Fruit fly (Drosophila melanogaster) whole organism, embryonic: ENCODE results near the gene Lcp65Ad.

Source experiments
- Adf1 ChIP-seq: fragments of 200-800 bp; sonication (Bioruptor generic); IDR thresholded peaks from 2 replicates; pipeline ENCODE4 v1.3.6; 2022; ENCODE audit warnings: missing biosample characterization, missing genetic modification characterization
- CG12104 ChIP-seq: fragments of 200-800 bp; sonication (Bioruptor generic); optimal IDR thresholded peaks from 3 replicates; lab custom pipeline; 2016; ENCODE audit warnings: missing biosample characterization, missing genetic modification characterization
- CG12236 ChIP-seq: fragments of 200-800 bp; sonication (Bioruptor generic); optimal IDR thresholded peaks from 2 replicates; lab custom pipeline; 2016; ENCODE audit warnings: missing biosample characterization, missing genetic modification characterization
- CG12659 ChIP-seq: fragments of 200-800 bp; sonication (Bioruptor generic); optimal IDR thresholded peaks from 3 replicates; lab custom pipeline; 2017; ENCODE audit warnings: mild to moderate bottlenecking, missing biosample characterization, missing genetic modification reagents, missing genetic modification characterization
- CG14667 ChIP-seq: fragments of 200-800 bp; sonication (Bioruptor generic); IDR thresholded peaks from 2 replicates; pipeline ENCODE4 v1.3.6; 2022; ENCODE audit warnings: missing biosample characterization, missing genetic modification characterization
- CG16813 ChIP-seq: fragments of 200-800 bp; sonication (Bioruptor generic); IDR thresholded peaks from 3 replicates; pipeline ENCODE4 v1.3.6; 2022; ENCODE audit warnings: missing biosample characterization, missing genetic modification characterization; ENCODE audit not compliant: partially characterized antibody
- CG17361 ChIP-seq: fragments of 200-800 bp; sonication (Bioruptor generic); IDR thresholded peaks from 3 replicates; pipeline ENCODE4 v1.3.6; 2022; ENCODE audit warnings: missing biosample characterization, missing genetic modification characterization
- CG17802 ChIP-seq: fragments of 200-800 bp; sonication (Bioruptor generic); optimal IDR thresholded peaks from 2 replicates; lab custom pipeline; 2018; ENCODE audit warnings: missing biosample characterization, mild to moderate bottlenecking, missing genetic modification characterization, moderate library complexity
- CG18476 ChIP-seq: fragments of 200-800 bp; sonication (Bioruptor generic); optimal IDR thresholded peaks from 2 replicates; lab custom pipeline; 2016; ENCODE audit warnings: missing biosample characterization, mild to moderate bottlenecking, missing genetic modification characterization
- CG31224 ChIP-seq: fragments of 200-800 bp; sonication (Bioruptor generic); IDR thresholded peaks from 2 replicates; pipeline ENCODE4 v1.3.6; 2022; ENCODE audit warnings: missing biosample characterization, missing genetic modification characterization
- CG3163 ChIP-seq: fragments of 200-800 bp; sonication (Bioruptor generic); optimal IDR thresholded peaks from 3 replicates; lab custom pipeline; 2016; ENCODE audit warnings: missing biosample characterization, missing genetic modification characterization
- CG33557 ChIP-seq: fragments of 200-800 bp; sonication (Bioruptor generic); optimal IDR thresholded peaks from 2 replicates; lab custom pipeline; 2019; ENCODE audit warnings: missing biosample characterization, mild to moderate bottlenecking, missing genetic modification characterization, moderate library complexity
- CG3726 ChIP-seq: fragments of 200-800 bp; sonication (Bioruptor generic); IDR thresholded peaks from 3 replicates; pipeline ENCODE4, ENCODE4 v1.3.6; 2022; ENCODE audit warnings: missing biosample characterization, missing genetic modification characterization
- CG43689 ChIP-seq: fragments of 200-800 bp; sonication (Bioruptor generic); IDR thresholded peaks from 2 replicates; pipeline ENCODE4 v1.3.6; 2022; ENCODE audit warnings: missing biosample characterization, missing genetic modification characterization
- CG7357 ChIP-seq: fragments of 200-800 bp; sonication (Bioruptor generic); IDR thresholded peaks from 3 replicates; pipeline ENCODE4 v1.3.6; 2022; ENCODE audit warnings: missing biosample characterization, missing genetic modification characterization
- CG7556 ChIP-seq: fragments of 200-800 bp; sonication (Bioruptor generic); optimal IDR thresholded peaks from 2 replicates; lab custom pipeline; 2017; ENCODE audit warnings: missing biosample characterization, mild to moderate bottlenecking, missing genetic modification characterization
- CG9797 ChIP-seq: fragments of 200-800 bp; sonication (Bioruptor generic); optimal IDR thresholded peaks from 3 replicates; lab custom pipeline; 2018; ENCODE audit warnings: missing biosample characterization, mild to moderate bottlenecking, missing genetic modification characterization
- Dad ChIP-seq: fragments of 200-800 bp; sonication (Bioruptor generic); optimal IDR thresholded peaks from 3 replicates; lab custom pipeline; 2016; ENCODE audit warnings: missing biosample characterization, missing genetic modification characterization
- Deaf1 ChIP-seq: fragments of 200-800 bp; optimal IDR thresholded peaks from 3 replicates; lab custom pipeline; 2019; ENCODE audit warnings: missing biosample characterization, mild to moderate bottlenecking, missing genetic modification characterization, moderate library complexity
- Doc3 ChIP-seq: fragments of 200-800 bp; sonication (Bioruptor generic); IDR thresholded peaks from 3 replicates; pipeline ENCODE4 v1.3.6; 2022; ENCODE audit warnings: missing biosample characterization, missing genetic modification characterization; ENCODE audit not compliant: partially characterized antibody
- HLH4C ChIP-seq: fragments of 200-800 bp; sonication (Bioruptor generic); IDR thresholded peaks from 3 replicates; pipeline ENCODE4 v1.3.6; 2022; ENCODE audit warnings: missing biosample characterization, missing genetic modification characterization; ENCODE audit not compliant: partially characterized antibody
- Hmr ChIP-seq: fragments of 200-800 bp; sonication (Bioruptor generic); optimal IDR thresholded peaks from 3 replicates; lab custom pipeline; 2017; ENCODE audit warnings: mild to moderate bottlenecking, missing biosample characterization, missing genetic modification reagents, missing genetic modification characterization
- Nf-YC ChIP-seq: fragments of 200-800 bp; optimal IDR thresholded peaks from 3 replicates; lab custom pipeline; 2019; ENCODE audit warnings: missing biosample characterization, mild to moderate bottlenecking, missing genetic modification characterization, moderate library complexity
- Opbp ChIP-seq: fragments of 200-800 bp; sonication (Bioruptor generic); IDR thresholded peaks from 3 replicates; pipeline ENCODE4 v1.3.6; 2022; ENCODE audit warnings: missing biosample characterization, missing genetic modification characterization; ENCODE audit not compliant: partially characterized antibody
- Spps ChIP-seq: fragments of 200-800 bp; sonication (Bioruptor generic); optimal IDR thresholded peaks from 2 replicates; lab custom pipeline; 2018; ENCODE audit warnings: missing biosample characterization, mild to moderate bottlenecking, missing genetic modification characterization
- Usf ChIP-seq: fragments of 200-800 bp; sonication (Bioruptor generic); optimal IDR thresholded peaks from 2 replicates; lab custom pipeline; 2017; ENCODE audit warnings: missing genotype, missing biosample characterization, missing genetic modification characterization
- ab ChIP-seq: fragments of 200-800 bp; sonication (Bioruptor generic); optimal IDR thresholded peaks from 2 replicates; lab custom pipeline; 2016; ENCODE audit warnings: missing biosample characterization, missing genetic modification characterization
- amos ChIP-seq: fragments of 200-800 bp; sonication (Bioruptor generic); IDR thresholded peaks from 2 replicates; pipeline ENCODE4 v1.3.6; 2022; ENCODE audit warnings: missing biosample characterization, missing genetic modification characterization; ENCODE audit not compliant: partially characterized antibody
- aop ChIP-seq: fragments of 200-800 bp; sonication (Bioruptor generic); IDR thresholded peaks from 2 replicates; pipeline ENCODE4 v1.3.6; 2022; ENCODE audit warnings: missing biosample characterization, missing genetic modification characterization
- ash1 ChIP-seq: fragments of 200-800 bp; sonication (Bioruptor generic); optimal IDR thresholded peaks from 2 replicates; lab custom pipeline; 2018; ENCODE audit warnings: missing biosample characterization, mild to moderate bottlenecking, missing genetic modification characterization
- chm ChIP-seq: fragments of 200-800 bp; sonication (Bioruptor generic); IDR thresholded peaks from 2 replicates; pipeline ENCODE4 v1.3.6; 2022; ENCODE audit warnings: missing biosample characterization, missing genetic modification characterization
- danr ChIP-seq: fragments of 200-800 bp; sonication (Bioruptor generic); IDR thresholded peaks from 2 replicates; pipeline ENCODE4 v1.3.6; 2022; ENCODE audit warnings: missing biosample characterization, missing genetic modification characterization
- fd102C ChIP-seq: fragments of 200-800 bp; sonication (Bioruptor generic); optimal IDR thresholded peaks from 2 replicates; lab custom pipeline; 2018; ENCODE audit warnings: missing biosample characterization, mild to moderate bottlenecking, missing genetic modification characterization, moderate library complexity
- gem ChIP-seq: fragments of 200-800 bp; sonication (Bioruptor generic); optimal IDR thresholded peaks from 2 replicates; lab custom pipeline; 2019; ENCODE audit warnings: missing biosample characterization, mild to moderate bottlenecking, missing genetic modification characterization, moderate library complexity
- h ChIP-seq: fragments of >200 bp; optimal IDR thresholded peaks from 2 replicates; lab custom pipeline; 2017
- inv ChIP-seq: fragments of 200-800 bp; sonication (Bioruptor generic); IDR thresholded peaks from 2 replicates; pipeline ENCODE4 v1.3.6; 2022; ENCODE audit warnings: missing biosample characterization, missing genetic modification characterization; ENCODE audit not compliant: partially characterized antibody
- ken ChIP-seq: fragments of 200-800 bp; sonication (Bioruptor generic); IDR thresholded peaks from 3 replicates; pipeline ENCODE4 v1.3.6; 2022; ENCODE audit warnings: missing biosample characterization, missing genetic modification characterization
- lmd ChIP-seq: fragments of 200-800 bp; sonication (Bioruptor generic); IDR thresholded peaks from 2 replicates; pipeline ENCODE4 v1.3.6; 2022; ENCODE audit warnings: missing biosample characterization, missing genetic modification characterization
- mld ChIP-seq: fragments of 200-800 bp; sonication (Bioruptor generic); IDR thresholded peaks from 3 replicates; pipeline ENCODE4 v1.3.6; 2022; ENCODE audit warnings: missing biosample characterization, missing genetic modification characterization; ENCODE audit not compliant: partially characterized antibody
- nom ChIP-seq: fragments of 200-800 bp; sonication (Bioruptor generic); optimal IDR thresholded peaks from 2 replicates; lab custom pipeline; 2017; ENCODE audit warnings: missing biosample characterization, missing genetic modification characterization, mild to moderate bottlenecking, moderate library complexity, missing genetic modification reagents
- pnt ChIP-seq: fragments of 200-800 bp; sonication (Bioruptor generic); optimal IDR thresholded peaks from 3 replicates; lab custom pipeline; 2016; ENCODE audit warnings: missing biosample characterization, missing genetic modification characterization
- pros ChIP-seq: fragments of 200-800 bp; sonication (Bioruptor generic); optimal IDR thresholded peaks from 3 replicates; lab custom pipeline; 2019; ENCODE audit warnings: missing biosample characterization, mild to moderate bottlenecking, missing genetic modification characterization, moderate library complexity
- pzg ChIP-seq: fragments of 200-800 bp; sonication (Bioruptor generic); optimal IDR thresholded peaks from 3 replicates; lab custom pipeline; 2018; ENCODE audit warnings: missing biosample characterization, mild to moderate bottlenecking, missing genetic modification characterization, moderate library complexity
- rib ChIP-seq: fragments of 200-800 bp; sonication (Bioruptor generic); IDR thresholded peaks from 2 replicates; pipeline ENCODE4 v1.3.6; 2022; ENCODE audit warnings: missing biosample characterization, missing genetic modification characterization
- vfl ChIP-seq: fragments of 200-800 bp; sonication (Bioruptor generic); optimal IDR thresholded peaks from 2 replicates; lab custom pipeline; 2016; ENCODE audit warnings: missing biosample characterization, missing genetic modification characterization
- wdn ChIP-seq: fragments of 200-800 bp; sonication (Bioruptor generic); IDR thresholded peaks from 2 replicates; pipeline ENCODE4 v1.3.6; 2022; ENCODE audit warnings: missing biosample characterization, missing genetic modification characterization
- wor ChIP-seq: fragments of 200-800 bp; sonication (Bioruptor generic); IDR thresholded peaks from 2 replicates; pipeline ENCODE4 v1.3.6; 2022; ENCODE audit warnings: missing biosample characterization, missing genetic modification characterization
- yki ChIP-seq: fragments of >200 bp; optimal IDR thresholded peaks from 3 replicates; lab custom pipeline; 2018

Gene Lcp65Ad

DNA sequence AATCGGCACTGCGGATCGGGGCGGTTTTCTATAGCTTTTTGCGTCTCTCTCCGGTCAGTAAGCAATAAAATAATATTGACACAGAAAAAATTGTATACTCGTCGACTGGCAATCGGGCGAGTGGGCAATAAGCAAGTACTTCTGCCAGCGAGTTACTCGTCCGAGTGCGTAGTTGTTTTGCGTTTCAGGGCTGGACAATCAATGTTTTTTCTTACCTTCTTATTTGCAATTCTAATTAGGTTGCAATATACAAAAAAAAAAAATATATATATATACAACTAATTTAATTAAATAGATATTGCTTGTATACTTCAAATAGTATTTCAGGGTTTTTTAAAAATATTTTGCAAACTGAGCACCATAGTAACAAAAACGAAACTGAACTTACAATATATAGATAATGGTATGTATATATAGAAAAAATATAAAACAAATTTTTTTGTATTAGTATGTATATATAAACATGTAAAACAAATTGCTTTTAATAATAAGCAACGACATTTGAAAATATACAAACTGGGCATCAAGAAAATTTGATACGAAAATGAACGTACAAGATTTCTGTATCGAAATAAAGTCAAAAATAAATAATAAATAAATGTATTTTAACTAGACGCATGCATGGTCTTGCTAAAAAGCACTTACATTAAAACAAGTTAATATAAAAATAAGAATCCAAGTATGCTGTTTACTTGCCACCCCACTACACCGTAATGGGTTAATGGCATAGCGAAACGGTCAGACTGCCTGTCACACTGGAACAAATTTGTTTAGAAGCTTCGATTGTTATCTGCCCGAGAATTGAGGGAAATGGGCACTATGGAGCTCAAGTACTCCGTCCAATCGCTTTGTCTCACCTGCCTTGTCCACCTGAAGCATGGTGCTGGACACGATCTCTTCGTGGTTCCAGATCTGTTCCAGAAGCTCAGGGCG lies 46.1 kb downstream of the Lcp65Ad start, which contains the start of the genes D19A and CG7386 (continued):
- TF ChIP-seq CG17802 (tag; lab: Kevin White, UChicago) (no peak), ken (GFP tag; lab: Robert Waterston, UW) (peak; percentile 59; the same call in 1 of the 3 replicates), CG12236 (GFP tag; lab: Kevin White, UChicago) (no peak), rib (no peak), amos (peak; percentile 34; the same call in 1 of the 2 replicates), CG14667 (peak; percentile 39; the same call in 1 of the 2 replicates), pnt (GFP tag; lab: Kevin White, UChicago) (peak; percentile 39), ash1 (GFP tag; lab: Kevin White, UChicago) (no peak), pzg (peak; percentile 32), vfl (peak; percentile 18), wor (GFP tag; lab: Robert Waterston, UW) (peak; percentile 42; the same call in 1 of the 2 replicates), Opbp (GFP tag; lab: Robert Waterston, UW) (no peak), pros (GFP tag; lab: Kevin White, UChicago) (no peak), Hmr (GFP tag; lab: Kevin White, UChicago) (peak; percentile 53), Deaf1 (no peak), CG18476 (GFP tag; lab: Kevin White, UChicago) (no peak), CG3726 (GFP tag; lab: Robert Waterston, UW) (0 out of 3 replicates have a peak, but pooled peaks have one; percentile 22), CG17361 (GFP tag; lab: Robert Waterston, UW) (peak; percentile 75; the same call in 2 of the 3 replicates), CG16813 (GFP tag; lab: Robert Waterston, UW) (no peak), yki (lab: Kevin White, UChicago) (no peak), CG12659 (GFP tag; lab: Kevin White, UChicago) (peak; percentile 49), CG43689 (GFP tag; lab: Robert Waterston, UW) (0 out of 2 replicates have a peak, but pooled peaks have one; percentile 9), Usf (no peak), gem (tag; lab: Kevin White, UChicago) (peak; percentile 74), HLH4C (peak; percentile 51; the same call in 2 of the 3 replicates), mld (GFP tag; lab: Robert Waterston, UW) (no peak), wdn (GFP tag; lab: Robert Waterston, UW) (no peak), CG31224 (GFP tag; lab: Robert Waterston, UW) (0 out of 2 replicates have a peak, but pooled peaks have one; percentile 29), Dad (GFP tag; lab: Kevin White, UChicago) (no peak), chm (peak; percentile 15; the same call in 1 of the 2 replicates), CG7357 (GFP tag; lab: Robert Waterston, UW) (no peak), Adf1 (no peak), CG33557 (peak; percentile 48), Spps (no peak), Nf-YC (peak; percentile 63), h (no peak), ab (GFP tag; lab: Kevin White, UChicago) (peak; percentile 52), CG3163 (GFP tag; lab: Kevin White, UChicago) (no peak), aop (GFP tag; lab: Robert Waterston, UW) (no peak), lmd (GFP tag; lab: Robert Waterston, UW) (peak; percentile 65), CG9797 (GFP tag; lab: Kevin White, UChicago) (no peak), CG12104 (GFP tag; lab: Kevin White, UChicago) (peak; percentile 7), inv (GFP tag; lab: Robert Waterston, UW) (0 out of 2 replicates have a peak, but pooled peaks have one; percentile 21), danr (GFP tag; lab: Robert Waterston, UW) (no peak), fd102C (GFP tag; lab: Kevin White, UChicago) (no peak), nom (GFP tag; lab: Kevin White, UChicago) (peak; percentile 24), Doc3 (GFP tag; lab: Robert Waterston, UW) (0 out of 3 replicates have a peak, but pooled peaks have one; percentile 25), CG7556 (GFP tag; lab: Kevin White, UChicago) (peak; percentile 11)
